Fruit fly (Drosophila melanogaster) whole organism, embryonic: ENCODE data around the gene Eip63F-1.

Experiments used
- Atf3 ChIP-seq: fragments of 200-800 bp; sonication (Bioruptor generic); optimal IDR thresholded peaks from 3 replicates; lab custom pipeline; 2016; ENCODE audit warnings: missing biosample characterization, missing genetic modification characterization
- Awh ChIP-seq: fragments of 200-800 bp; sonication (Bioruptor generic); IDR thresholded peaks from 2 replicates; pipeline ENCODE4, ENCODE4 v1.3.6; 2022; ENCODE audit warnings: missing biosample characterization, missing genetic modification characterization
- Blimp-1 ChIP-seq: fragments of 200-800 bp; sonication (Bioruptor generic); optimal IDR thresholded peaks from 3 replicates; lab custom pipeline; 2018; ENCODE audit warnings: missing biosample characterization, missing genetic modification characterization, mild to moderate bottlenecking, moderate library complexity, missing genetic modification reagents
- CG1024 ChIP-seq: fragments of 200-800 bp; sonication (Bioruptor generic); IDR thresholded peaks from 2 replicates; pipeline ENCODE4 v1.3.6; 2022; ENCODE audit warnings: missing biosample characterization, missing genetic modification characterization
- CG10565 ChIP-seq: fragments of 200-800 bp; sonication (Bioruptor generic); optimal IDR thresholded peaks from 3 replicates; lab custom pipeline; 2016; ENCODE audit warnings: missing biosample characterization, mild to moderate bottlenecking, missing genetic modification characterization
- CG10654 ChIP-seq: fragments of 200-800 bp; sonication (Bioruptor generic); optimal IDR thresholded peaks from 2 replicates; lab custom pipeline; 2016; ENCODE audit warnings: missing biosample characterization, missing genetic modification characterization
- CG11398 ChIP-seq: fragments of 200-800 bp; sonication (Bioruptor generic); optimal IDR thresholded peaks from 2 replicates; lab custom pipeline; 2016; ENCODE audit warnings: missing biosample characterization, missing genetic modification characterization
- CG11723 ChIP-seq: fragments of 200-800 bp; sonication (Bioruptor generic); optimal IDR thresholded peaks from 2 replicates; lab custom pipeline; 2017; ENCODE audit warnings: missing biosample characterization, mild to moderate bottlenecking, missing genetic modification characterization
- CG12155 ChIP-seq: fragments of 200-800 bp; sonication (Bioruptor generic); optimal IDR thresholded peaks from 3 replicates; lab custom pipeline; 2016; ENCODE audit warnings: missing biosample characterization, missing genetic modification characterization
- CG12236 ChIP-seq: fragments of 200-800 bp; sonication (Bioruptor generic); optimal IDR thresholded peaks from 2 replicates; lab custom pipeline; 2016; ENCODE audit warnings: missing biosample characterization, missing genetic modification characterization
- CG14710 ChIP-seq: fragments of 200-800 bp; sonication (Bioruptor generic); optimal IDR thresholded peaks from 3 replicates; lab custom pipeline; 2019; ENCODE audit warnings: missing biosample characterization, mild to moderate bottlenecking, missing genetic modification characterization, moderate library complexity
- CG15269 ChIP-seq: fragments of 200-800 bp; sonication (Bioruptor generic); optimal IDR thresholded peaks from 2 replicates; lab custom pipeline; 2018; ENCODE audit warnings: missing biosample characterization, mild to moderate bottlenecking, missing genetic modification characterization, moderate library complexity
- CG1603 ChIP-seq: fragments of 200-800 bp; sonication (Bioruptor generic); optimal IDR thresholded peaks from 2 replicates; lab custom pipeline; 2019; ENCODE audit warnings: missing biosample characterization, mild to moderate bottlenecking, missing genetic modification characterization, moderate library complexity
- CG16779 ChIP-seq: fragments of 200-800 bp; sonication (Bioruptor generic); IDR thresholded peaks from 2 replicates; pipeline ENCODE4 v1.3.6; 2022; ENCODE audit warnings: missing biosample characterization, missing genetic modification characterization
- CG17328 ChIP-seq: fragments of 200-800 bp; sonication (Bioruptor generic); IDR thresholded peaks from 2 replicates; pipeline ENCODE4 v1.3.6; 2022; ENCODE audit warnings: missing biosample characterization, missing genetic modification characterization
- CG18619 ChIP-seq: fragments of 200-800 bp; sonication (Bioruptor generic); optimal IDR thresholded peaks from 3 replicates; lab custom pipeline; 2017; ENCODE audit warnings: missing biosample characterization, mild to moderate bottlenecking, missing genetic modification characterization
- CG2116 ChIP-seq: fragments of 200-800 bp; sonication (Bioruptor generic); optimal IDR thresholded peaks from 3 replicates; lab custom pipeline; 2018; ENCODE audit warnings: missing biosample characterization, mild to moderate bottlenecking, missing genetic modification characterization
- CG2712 ChIP-seq: fragments of 200-800 bp; optimal IDR thresholded peaks from 3 replicates; lab custom pipeline; 2019; ENCODE audit warnings: missing biosample characterization, mild to moderate bottlenecking, missing genetic modification characterization, moderate library complexity
- CG2889 ChIP-seq: fragments of 200-800 bp; sonication (Bioruptor generic); IDR thresholded peaks from 3 replicates; pipeline ENCODE4 v1.3.6; 2022; ENCODE audit warnings: missing biosample characterization, missing genetic modification characterization
- CG30431 ChIP-seq: fragments of 200-800 bp; sonication (Bioruptor generic); optimal IDR thresholded peaks from 2 replicates; lab custom pipeline; 2017; ENCODE audit warnings: missing biosample characterization, missing genetic modification characterization
- CG4282 ChIP-seq: fragments of 200-800 bp; sonication (Bioruptor generic); optimal IDR thresholded peaks from 2 replicates; lab custom pipeline; 2016; ENCODE audit warnings: missing biosample characterization, missing genetic modification characterization
- CG7357 ChIP-seq: fragments of 200-800 bp; sonication (Bioruptor generic); IDR thresholded peaks from 3 replicates; pipeline ENCODE4 v1.3.6; 2022; ENCODE audit warnings: missing biosample characterization, missing genetic modification characterization
- CG7372 ChIP-seq: fragments of 200-800 bp; sonication (Bioruptor generic); IDR thresholded peaks from 2 replicates; pipeline ENCODE4 v1.3.6; 2022; ENCODE audit warnings: missing biosample characterization, missing genetic modification characterization
- CG7786 ChIP-seq: fragments of 200-800 bp; sonication (Bioruptor generic); optimal IDR thresholded peaks from 2 replicates; lab custom pipeline; 2016; ENCODE audit warnings: missing biosample characterization, missing genetic modification characterization
- CG7963 ChIP-seq: fragments of 200-800 bp; sonication (Bioruptor generic); IDR thresholded peaks from 3 replicates; pipeline ENCODE4 v1.3.6; 2022; ENCODE audit warnings: missing biosample characterization, missing genetic modification characterization; ENCODE audit not compliant: partially characterized antibody
- CG7987 ChIP-seq: fragments of 200-800 bp; sonication (Bioruptor generic); optimal IDR thresholded peaks from 2 replicates; lab custom pipeline; 2018; ENCODE audit warnings: missing biosample characterization, mild to moderate bottlenecking, missing genetic modification characterization, moderate library complexity
- Deaf1 ChIP-seq: fragments of 200-800 bp; optimal IDR thresholded peaks from 3 replicates; lab custom pipeline; 2019; ENCODE audit warnings: missing biosample characterization, mild to moderate bottlenecking, missing genetic modification characterization, moderate library complexity
- Doc3 ChIP-seq: fragments of 200-800 bp; sonication (Bioruptor generic); IDR thresholded peaks from 3 replicates; pipeline ENCODE4 v1.3.6; 2022; ENCODE audit warnings: missing biosample characterization, missing genetic modification characterization; ENCODE audit not compliant: partially characterized antibody
- Dref ChIP-seq: fragments of 200-800 bp; sonication (Bioruptor generic); IDR thresholded peaks from 2 replicates; pipeline ENCODE4 v1.3.6; 2022; ENCODE audit warnings: missing biosample characterization, missing genetic modification characterization
- HmgZ ChIP-seq: fragments of 200-800 bp; sonication (Bioruptor generic); optimal IDR thresholded peaks from 2 replicates; lab custom pipeline; 2018; ENCODE audit warnings: missing biosample characterization, mild to moderate bottlenecking, missing genetic modification characterization
- Hr39 ChIP-seq: fragments of >200 bp; optimal IDR thresholded peaks from 2 replicates; lab custom pipeline; 2017
- NC2β ChIP-seq: fragments of 200-800 bp; sonication (Bioruptor generic); optimal IDR thresholded peaks from 2 replicates; lab custom pipeline; 2016; ENCODE audit warnings: missing biosample characterization, missing genetic modification characterization
- NFAT ChIP-seq: fragments of 200-800 bp; sonication (Bioruptor generic); IDR thresholded peaks from 2 replicates; pipeline ENCODE4 v1.3.6; 2022; ENCODE audit warnings: missing biosample characterization, missing genetic modification characterization
- Nf-YB ChIP-seq: fragments of 200-800 bp; sonication (Bioruptor generic); optimal IDR thresholded peaks from 3 replicates; lab custom pipeline; 2019; ENCODE audit warnings: missing biosample characterization, mild to moderate bottlenecking, missing genetic modification characterization, moderate library complexity
- NfI ChIP-seq: fragments of 200-800 bp; sonication (Bioruptor generic); optimal IDR thresholded peaks from 3 replicates; lab custom pipeline; 2018; ENCODE audit warnings: missing biosample characterization, mild to moderate bottlenecking, missing genetic modification characterization, moderate library complexity
- abd-A ChIP-seq: fragments of 200-800 bp; sonication (Bioruptor generic); optimal IDR thresholded peaks from 3 replicates; lab custom pipeline; 2019; ENCODE audit warnings: missing biosample characterization, mild to moderate bottlenecking, missing genetic modification characterization, moderate library complexity
- ac ChIP-seq: fragments of 200-800 bp; sonication (Bioruptor generic); optimal IDR thresholded peaks from 3 replicates; lab custom pipeline; 2017; ENCODE audit warnings: missing biosample characterization, mild to moderate bottlenecking, missing genetic modification characterization
- bowl ChIP-seq: fragments of 200-800 bp; sonication (Bioruptor generic); IDR thresholded peaks from 2 replicates; pipeline ENCODE4 v1.3.6; 2022; ENCODE audit warnings: missing biosample characterization, missing genetic modification characterization
- bsh ChIP-seq, 2 experiments: fragments of 200-800 bp; sonication (Bioruptor generic); optimal IDR thresholded peaks; 2 replicates each; lab custom pipeline; 2017 to 2018; ENCODE audit warnings: mild to moderate bottlenecking in 2 of 2, missing biosample characterization in 2 of 2, missing genetic modification characterization in 2 of 2, moderate library complexity in 1 of 2
- cad ChIP-seq: fragments of >200 bp; optimal IDR thresholded peaks from 2 replicates; lab custom pipeline; 2017; ENCODE audit warnings: missing biosample characterization, missing genetic modification characterization
- chn ChIP-seq: fragments of 200-800 bp; sonication (Bioruptor generic); optimal IDR thresholded peaks from 2 replicates; lab custom pipeline; 2016; ENCODE audit warnings: missing biosample characterization, missing genetic modification characterization
- h ChIP-seq: fragments of >200 bp; optimal IDR thresholded peaks from 2 replicates; lab custom pipeline; 2017
- ind ChIP-seq: fragments of 200-800 bp; sonication (Bioruptor generic); optimal IDR thresholded peaks from 3 replicates; lab custom pipeline; 2016; ENCODE audit warnings: missing biosample characterization, missing genetic modification characterization
- jumu ChIP-seq: fragments of 200-800 bp; sonication (Bioruptor generic); optimal IDR thresholded peaks from 3 replicates; lab custom pipeline; 2016; ENCODE audit warnings: missing biosample characterization, missing genetic modification characterization
- nom ChIP-seq: fragments of 200-800 bp; sonication (Bioruptor generic); optimal IDR thresholded peaks from 2 replicates; lab custom pipeline; 2017; ENCODE audit warnings: missing biosample characterization, missing genetic modification characterization, mild to moderate bottlenecking, moderate library complexity, missing genetic modification reagents
- rib ChIP-seq: fragments of 200-800 bp; sonication (Bioruptor generic); IDR thresholded peaks from 2 replicates; pipeline ENCODE4 v1.3.6; 2022; ENCODE audit warnings: missing biosample characterization, missing genetic modification characterization
- row ChIP-seq: fragments of 200-800 bp; sonication (Bioruptor generic); IDR thresholded peaks from 3 replicates; pipeline ENCODE4 v1.3.6; 2022; ENCODE audit warnings: missing biosample characterization, missing genetic modification characterization
- sd ChIP-seq: fragments of 200-800 bp; sonication (Bioruptor generic); optimal IDR thresholded peaks from 3 replicates; lab custom pipeline; 2018; ENCODE audit warnings: missing biosample characterization, mild to moderate bottlenecking, missing genetic modification characterization, moderate library complexity
- seq ChIP-seq: fragments of 200-800 bp; sonication (Bioruptor generic); IDR thresholded peaks from 2 replicates; pipeline ENCODE4 v1.3.6; 2022; ENCODE audit warnings: missing biosample characterization, missing genetic modification characterization
- sima ChIP-seq: fragments of 200-800 bp; sonication (Bioruptor generic); optimal IDR thresholded peaks from 2 replicates; lab custom pipeline; 2016; ENCODE audit warnings: missing biosample characterization, missing genetic modification characterization
- slp2 ChIP-seq: fragments of 200-800 bp; sonication (Bioruptor generic); optimal IDR thresholded peaks from 2 replicates; lab custom pipeline; 2016; ENCODE audit warnings: missing biosample characterization, missing genetic modification characterization
- tll ChIP-seq, 2 experiments: fragments of 200-800 bp in 1 of 2; fragments of >200 bp in 1 of 2; sonication (Bioruptor generic) in 1 of 2; optimal IDR thresholded peaks; 2 replicates each; lab custom pipeline; 2017 to 2019; ENCODE audit warnings: missing biosample characterization in 2 of 2, missing genetic modification characterization in 2 of 2, mild to moderate bottlenecking in 1 of 2, moderate library complexity in 1 of 2

The Eip63F-1 gene

dm6 chr3L:3892154-3892624, 43.2 kb downstream of the Eip63F-1 start, which contains the start of gene Fie (continued):
- TF ChIP-seq CG1024: no peak
- no peak for TF ChIP-seq rib (GFP tag; lab: Robert Waterston, UW)
- peak; percentile 83 for TF ChIP-seq abd-A (tag; lab: Kevin White, UChicago)
- no peak for TF ChIP-seq CG17328 (GFP tag; lab: Robert Waterston, UW)
- TF ChIP-seq CG16779 (GFP tag; lab: Robert Waterston, UW): no peak
- peak; percentile 43 for TF ChIP-seq HmgZ (tag; lab: Kevin White, UChicago)
- TF ChIP-seq cad (GFP tag; lab: Kevin White, UChicago): no peak
- TF ChIP-seq CG7786: peak; percentile 41
- TF ChIP-seq CG2116: peak; percentile 1
- peak; percentile 68 for TF ChIP-seq NfI (GFP tag; lab: Kevin White, UChicago)
- peak; percentile 79 for TF ChIP-seq CG18619 (GFP tag; lab: Kevin White, UChicago)
- TF ChIP-seq row (GFP tag; lab: Robert Waterston, UW): peak; percentile 82
- no peak for TF ChIP-seq CG7963 (GFP tag; lab: Robert Waterston, UW)
- no peak for TF ChIP-seq NFAT
- TF ChIP-seq slp2 (GFP tag; lab: Kevin White, UChicago): no peak
- peak; percentile 67 for TF ChIP-seq seq (GFP tag; lab: Robert Waterston, UW)
- peak; percentile 47 for TF ChIP-seq Nf-YB
- TF ChIP-seq sima (GFP tag; lab: Kevin White, UChicago): no peak
- peak; percentile 40 for TF ChIP-seq Blimp-1
- TF ChIP-seq CG2712: peak; percentile 56
- no peak for TF ChIP-seq NC2β (GFP tag; lab: Kevin White, UChicago)
- no peak for TF ChIP-seq nom (GFP tag; lab: Kevin White, UChicago)
- peak; percentile 45 for TF ChIP-seq CG12155 (GFP tag; lab: Kevin White, UChicago)
- TF ChIP-seq Atf3 (GFP tag; lab: Kevin White, UChicago): no peak
- TF ChIP-seq sd: peak; percentile 33
- no peak for TF ChIP-seq CG4282 (GFP tag; lab: Kevin White, UChicago)
- 0 out of 2 replicates have a peak, but pooled peaks have one; percentile 16 for TF ChIP-seq CG7372 (GFP tag; lab: Robert Waterston, UW)
- peak; percentile 78 for TF ChIP-seq CG15269 (tag; lab: Kevin White, UChicago)
- TF ChIP-seq Awh (GFP tag; lab: Robert Waterston, UW): 0 out of 2 replicates have a peak, but pooled peaks have one; percentile 16
- TF ChIP-seq CG14710 (tag; lab: Kevin White, UChicago): peak; percentile 25
- no peak for TF ChIP-seq CG10565 (GFP tag; lab: Kevin White, UChicago)
- peak; percentile 51 for TF ChIP-seq chn (GFP tag; lab: Kevin White, UChicago)
- no peak for TF ChIP-seq Doc3 (GFP tag; lab: Robert Waterston, UW)
- TF ChIP-seq bowl: no peak
- TF ChIP-seq jumu (GFP tag; lab: Kevin White, UChicago): no peak
- peak in 1 of 2 experiments; percentile 45 for TF ChIP-seq bsh (GFP tag; optimal IDR thresholded peaks at IDR 0.05; lab: Kevin White, UChicago)
- TF ChIP-seq CG7357: 0 out of 3 replicates have a peak, but pooled peaks have one; percentile 48
- no peak for TF ChIP-seq CG11398 (GFP tag; lab: Kevin White, UChicago)
- TF ChIP-seq CG11723: peak; percentile 35
- TF ChIP-seq CG30431 (GFP tag; lab: Kevin White, UChicago): no peak
- no peak for TF ChIP-seq CG7987 (GFP tag; lab: Kevin White, UChicago)
- no peak for TF ChIP-seq tll (GFP tag; optimal IDR thresholded peaks at IDR 0.05; lab: Kevin White, UChicago)
- TF ChIP-seq Dref (GFP tag; lab: Robert Waterston, UW): no peak
- TF ChIP-seq CG10654 (GFP tag; lab: Kevin White, UChicago): no peak
- peak; percentile 30 for TF ChIP-seq ind
- no peak for TF ChIP-seq Hr39 (lab: Kevin White, UChicago)
- no peak for TF ChIP-seq ac
- TF ChIP-seq CG2889: no peak
- no peak for TF ChIP-seq CG12236
- TF ChIP-seq CG1603 (tag; lab: Kevin White, UChicago): no peak
- TF ChIP-seq Deaf1: peak; percentile 63
- TF ChIP-seq h (lab: Kevin White, UChicago): no peak
